Fruit fly (Drosophila melanogaster): ENCODE data around the gene Sec20.

Sec20 gene

dm6 chr3R:5838683-5839365, 14.5 kb upstream of the Sec20 start (continued):
- TF ChIP-seq CG7368 (GFP tag; optimal IDR thresholded peaks at IDR 0.05) (peak; percentile 39), CG6276 (GFP tag; optimal IDR thresholded peaks at IDR 0.05) (no peak), CG9139 (GFP tag; optimal IDR thresholded peaks at IDR 0.05) (no peak), Blimp-1 (GFP tag; optimal IDR thresholded peaks at IDR 0.05) (no peak), OdsH (GFP tag; optimal IDR thresholded peaks at IDR 0.05) (peak; percentile 51), salr (GFP tag; optimal IDR thresholded peaks at IDR 0.05) (peak in 1 of 2 experiments; percentile 54), Sox15 (GFP tag; optimal IDR thresholded peaks at IDR 0.05) (no peak), topi (GFP tag; optimal IDR thresholded peaks at IDR 0.05) (no peak), lz (GFP tag; optimal IDR thresholded peaks at IDR 0.05) (no peak), vri (GFP tag; optimal IDR thresholded peaks at IDR 0.05) (no peak), eg (GFP tag; IDR thresholded peaks at IDR 0.05) (no peak), Hr4 (GFP tag; optimal IDR thresholded peaks at IDR 0.05) (no peak), dsx (GFP tag; optimal IDR thresholded peaks at IDR 0.05; ENCODE audit: poor library complexity, severe bottlenecking) (no peak), CG6163 (GFP tag; IDR thresholded peaks at IDR 0.05) (no peak; the same call in 2 of the 3 replicates), CG4318 (GFP tag; optimal IDR thresholded peaks at IDR 0.05) (peak; percentile 21), CG6792 (GFP tag; optimal IDR thresholded peaks at IDR 0.05) (peak; percentile 21), CG3919 (GFP tag; optimal IDR thresholded peaks at IDR 0.05) (peak; percentile 47), CG11294 (GFP tag; IDR thresholded peaks at IDR 0.05) (no peak), CG8119 (GFP tag; IDR thresholded peaks at IDR 0.05) (no peak), CG11762 (GFP tag; optimal IDR thresholded peaks at IDR 0.05; ENCODE audit: insufficient read depth) (peak; percentile 13), CG8632 (GFP tag; optimal IDR thresholded peaks at IDR 0.05) (peak; percentile 53), Met (GFP tag; optimal IDR thresholded peaks at IDR 0.05) (no peak), CG10631 (GFP tag; optimal IDR thresholded peaks at IDR 0.05) (peak; percentile 41), CG10669 (GFP tag; optimal IDR thresholded peaks at IDR 0.05) (peak; percentile 52), ss (GFP tag; optimal IDR thresholded peaks at IDR 0.05) (no peak), fkh (GFP tag; optimal IDR thresholded peaks at IDR 0.05) (peak; percentile 41), Sox14 (GFP tag; optimal IDR thresholded peaks at IDR 0.05) (no peak), CG32006 (GFP tag; optimal IDR thresholded peaks at IDR 0.05) (no peak), Hr39 (GFP tag; optimal IDR thresholded peaks at IDR 0.05) (no peak), achi (GFP tag; optimal IDR thresholded peaks at IDR 0.05) (peak; percentile 2), CG6808 (GFP tag; optimal IDR thresholded peaks at IDR 0.05) (no peak), dac (GFP tag; optimal IDR thresholded peaks at IDR 0.05) (no peak), Smox (GFP tag; optimal IDR thresholded peaks at IDR 0.05) (no peak), Eip78C (GFP tag) (peak; percentile 83)

dm6 chr3R:5836536-5836935, 12.2 kb upstream of the Sec20 start:
- TF ChIP-seq spab (GFP tag; optimal IDR thresholded peaks at IDR 0.05) (no peak), salr (GFP tag; optimal IDR thresholded peaks at IDR 0.05) (no peak), CG16779 (tag; optimal IDR thresholded peaks at IDR 0.05) (no peak), CG6163 (GFP tag; IDR thresholded peaks at IDR 0.05) (no peak), pdm3 (GFP tag; optimal IDR thresholded peaks at IDR 0.05) (no peak), fd85E (GFP tag; optimal IDR thresholded peaks at IDR 0.05) (no peak), Lpt (GFP tag; optimal IDR thresholded peaks at IDR 0.05) (no peak), Hr4 (GFP tag; optimal IDR thresholded peaks at IDR 0.05) (no peak), Eip93F (GFP tag; optimal IDR thresholded peaks at IDR 0.05) (no peak), Ets21C (GFP tag; optimal IDR thresholded peaks at IDR 0.05) (no peak), CG3919 (GFP tag; optimal IDR thresholded peaks at IDR 0.05) (no peak), Met (GFP tag; optimal IDR thresholded peaks at IDR 0.05) (no peak), cyc (GFP tag; optimal IDR thresholded peaks at IDR 0.05) (no peak), CG8119 (GFP tag; IDR thresholded peaks at IDR 0.05) (no peak), CG10669 (GFP tag; optimal IDR thresholded peaks at IDR 0.05) (no peak), CG8632 (GFP tag; optimal IDR thresholded peaks at IDR 0.05) (no peak), dsx (GFP tag; optimal IDR thresholded peaks at IDR 0.05; ENCODE audit: poor library complexity, severe bottlenecking) (no peak), topi (GFP tag; optimal IDR thresholded peaks at IDR 0.05) (no peak)

Data from whole organism, prepupa.